Worm (Caenorhabditis elegans): ENCODE data around the gene irld-1.

Gene irld-1

ce11 chrV:4303793-4304192, 32.8 kb upstream of the irld-1 start:
- TF ChIP-seq zag-1 (tag; optimal IDR thresholded peaks at IDR 0.05) (no peak), ceh-28 (tag; optimal IDR thresholded peaks at IDR 0.05) (no peak), ceh-9 (tag; optimal IDR thresholded peaks at IDR 0.05) (no peak), mdl-1 (tag; optimal IDR thresholded peaks at IDR 0.05) (no peak), daf-12 (tag; optimal IDR thresholded peaks at IDR 0.05) (no peak), nhr-11 (tag; optimal IDR thresholded peaks at IDR 0.05) (no peak)

- TF ChIP-seq hmg-11 (tag; optimal IDR thresholded peaks at IDR 0.05) (no peak), ceh-28 (tag; optimal IDR thresholded peaks at IDR 0.05) (no peak), jun-1 (tag; optimal IDR thresholded peaks at IDR 0.05) (no peak), egl-5 (tag; optimal IDR thresholded peaks at IDR 0.05) (no peak), ztf-11 (tag; optimal IDR thresholded peaks at IDR 0.05) (no peak), ZK546.5 (tag; optimal IDR thresholded peaks at IDR 0.05) (no peak), lsy-12 (tag; optimal IDR thresholded peaks at IDR 0.05) (no peak), mdl-1 (tag; optimal IDR thresholded peaks at IDR 0.05) (no peak)
Measured at ce11 chrV:4304240-4304639, 32.3 kb upstream of the irld-1 start.

- TF ChIP-seq lin-15B (tag; optimal IDR thresholded peaks at IDR 0.05) (no peak), sea-2 (GFP tag; optimal IDR thresholded peaks at IDR 0.05) (no peak)
Measured at ce11 chrV:4315057-4315456, 21.5 kb upstream of the irld-1 start, which contains the start of gene srh-192. TSS of gene srh-192 (minus strand) at chrV:4315157.

DNA sequence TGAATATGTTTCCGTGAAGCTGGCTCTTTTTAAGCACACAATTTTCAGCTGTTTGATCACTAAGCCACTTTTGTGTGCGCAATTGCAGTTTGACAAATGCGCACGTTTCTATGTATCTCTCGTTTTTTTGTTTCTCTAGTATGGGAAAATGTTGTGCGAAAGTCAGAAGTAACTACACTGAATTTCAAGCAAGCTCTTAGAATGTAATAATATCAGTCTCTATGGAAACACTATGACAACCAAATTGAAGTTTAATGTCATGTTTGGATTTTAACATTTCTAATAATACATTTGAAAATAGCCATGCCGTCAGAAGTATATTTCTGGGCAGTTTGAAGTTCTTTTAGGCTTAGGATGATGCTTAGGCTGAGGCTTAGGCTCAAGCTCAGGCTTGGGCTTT, 16.7 kb upstream of the irld-1 start, which contains the start of gene ZC132.9:
TSS of gene ZC132.9 (minus strand) at position 101 of the 400 bp plus-strand sequence.
- no peak for TF ChIP-seq lin-15B (tag; optimal IDR thresholded peaks at IDR 0.05)

ce11 chrV:4322706-4323105, 13.9 kb upstream of the irld-1 start, which contains the start of gene R02D1.2:
TSS of gene R02D1.2 (minus strand) at chrV:4322806.
- no peak for TF ChIP-seq sea-2 (GFP tag; optimal IDR thresholded peaks at IDR 0.05)
- TF ChIP-seq fos-1 (tag; optimal IDR thresholded peaks at IDR 0.05): no peak
- TF ChIP-seq skn-1 (tag; optimal IDR thresholded peaks at IDR 0.05): no peak
- TF ChIP-seq nhr-237 (tag; optimal IDR thresholded peaks at IDR 0.05): no peak

ce11 chrV:4325415-4325814, 11.1 kb upstream of the irld-1 start, which contains the start of gene nhr-125:
TSS of gene nhr-125 (minus strand) at chrV:4325515.
- TF ChIP-seq ceh-82 (tag; optimal IDR thresholded peaks at IDR 0.05): no peak
- TF ChIP-seq pqm-1 (tag; optimal IDR thresholded peaks at IDR 0.05): no peak
- no peak for TF ChIP-seq sea-2 (GFP tag; optimal IDR thresholded peaks at IDR 0.05)
- no peak for TF ChIP-seq nhr-11 (tag; optimal IDR thresholded peaks at IDR 0.05)
- TF ChIP-seq pha-4 (tag; optimal IDR thresholded peaks at IDR 0.05): peak; percentile 56

- TF ChIP-seq mdl-1 (tag; optimal IDR thresholded peaks at IDR 0.05): no peak
- TF ChIP-seq nhr-11 (tag; optimal IDR thresholded peaks at IDR 0.05): peak; percentile 51
Measured at ce11 chrV:4326841-4327240, 9.7 kb upstream of the irld-1 start, which contains the start of gene D2063.1. TSS of gene D2063.1 (plus strand) at chrV:4327121.

DNA sequence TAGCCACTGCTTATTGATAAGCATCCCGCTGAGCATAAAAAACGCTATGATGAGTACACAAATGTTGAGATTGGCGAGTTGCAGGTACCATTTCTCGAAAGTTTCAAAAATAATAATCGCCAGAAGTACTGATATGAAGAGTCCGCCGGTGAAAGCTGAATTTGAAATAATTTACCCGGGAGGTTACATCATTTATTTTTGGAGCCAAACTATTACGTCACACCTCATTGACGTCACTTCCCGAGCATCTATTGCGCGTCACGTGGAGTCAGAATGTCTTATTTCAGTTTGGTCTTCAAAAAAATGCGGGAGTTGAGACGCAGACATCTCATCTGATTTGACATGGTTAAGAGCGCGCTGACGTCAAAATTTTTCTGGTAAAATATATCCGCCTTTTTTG, 5.7 kb upstream of the irld-1 start:
- TF ChIP-seq fkh-2 (tag; optimal IDR thresholded peaks at IDR 0.05): no peak
- no peak for TF ChIP-seq lsy-12 (tag; optimal IDR thresholded peaks at IDR 0.05)
- no peak for TF ChIP-seq tbx-2 (tag; optimal IDR thresholded peaks at IDR 0.05)
- TF ChIP-seq hmg-11 (tag; optimal IDR thresholded peaks at IDR 0.05): no peak
- TF ChIP-seq nfya-1 (tag; optimal IDR thresholded peaks at IDR 0.05; ENCODE audit: insufficient read depth): no peak
- no peak for TF ChIP-seq ceh-28 (tag; optimal IDR thresholded peaks at IDR 0.05)
- no peak for TF ChIP-seq ama-1 (optimal IDR thresholded peaks at IDR 0.05)
- no peak for TF ChIP-seq nhr-76 (tag; optimal IDR thresholded peaks at IDR 0.05)
- no peak for TF ChIP-seq elt-2 (tag; optimal IDR thresholded peaks at IDR 0.05)
- no peak for TF ChIP-seq elt-1 (tag; optimal IDR thresholded peaks at IDR 0.05)
- no peak for TF ChIP-seq ztf-11 (tag; optimal IDR thresholded peaks at IDR 0.05)
- no peak for TF ChIP-seq skn-1 (tag; optimal IDR thresholded peaks at IDR 0.05)
- no peak for TF ChIP-seq elt-3 (tag; optimal IDR thresholded peaks at IDR 0.05)
- no peak for TF ChIP-seq eor-1 (tag; optimal IDR thresholded peaks at IDR 0.05)
- no peak for TF ChIP-seq nhr-11 (tag; optimal IDR thresholded peaks at IDR 0.05)
- no peak for TF ChIP-seq ZK546.5 (tag; optimal IDR thresholded peaks at IDR 0.05)
- no peak for TF ChIP-seq unc-62 (GFP tag; optimal IDR thresholded peaks at IDR 0.05)
- no peak for TF ChIP-seq ztf-4 (tag; optimal IDR thresholded peaks at IDR 0.05)

All from whole organism, L3 larva.